Worm (Caenorhabditis elegans) whole organism, L2 larva: ENCODE measurements around the gene bcl-7.

Experiments
- C34F6.9 ChIP-seq: fragments of 150-350 bp; optimal IDR thresholded peaks from 2 replicates; lab custom pipeline; 2014; ENCODE audit warnings: missing biosample characterization, missing genetic modification characterization
- R02D3.7 ChIP-seq: fragments of 150-350 bp; optimal IDR thresholded peaks from 2 replicates; lab custom pipeline; 2014; ENCODE audit warnings: missing biosample characterization, missing genetic modification characterization
- Y55F3AM.14 ChIP-seq: fragments of 200-800 bp; sonication (Bioruptor generic); optimal IDR thresholded peaks from 2 replicates; lab custom pipeline; 2018; ENCODE audit warnings: mild to moderate bottlenecking, missing genetic modification characterization, missing compliant biosample characterization
- ZK546.5 ChIP-seq: sonication (generic microtip); optimal IDR thresholded peaks from 2 replicates; lab custom pipeline; 2017; ENCODE audit warnings: missing biosample characterization, missing genetic modification characterization
- alr-1 ChIP-seq: fragments of 150-350 bp; optimal IDR thresholded peaks from 2 replicates; lab custom pipeline; 2014; ENCODE audit warnings: missing biosample characterization, missing genetic modification characterization
- aly-2 ChIP-seq: fragments of 150-350 bp; optimal IDR thresholded peaks from 2 replicates; lab custom pipeline; 2014; ENCODE audit warnings: missing biosample characterization, missing genetic modification characterization
- ama-1 ChIP-seq: fragments of 150-350 bp; optimal IDR thresholded peaks from 2 replicates; lab custom pipeline; 2018; ENCODE audit warnings: inconsistent platforms
- blmp-1 ChIP-seq: sonication (generic microtip); optimal IDR thresholded peaks from 2 replicates; lab custom pipeline; 2017; ENCODE audit warnings: missing genetic modification characterization, mild to moderate bottlenecking, missing compliant biosample characterization, antibody characterized with exemption, moderate library complexity; ENCODE audit not compliant: insufficient read depth
- ceh-82 ChIP-seq: fragments of 150-350 bp; optimal IDR thresholded peaks from 2 replicates; lab custom pipeline; 2014; ENCODE audit warnings: missing biosample characterization, missing genetic modification characterization
- crh-2 ChIP-seq: sonication (generic microtip); optimal IDR thresholded peaks from 2 replicates; lab custom pipeline; 2017; ENCODE audit warnings: missing biosample characterization, missing genetic modification characterization
- dmd-4 ChIP-seq: sonication (generic microtip); optimal IDR thresholded peaks from 2 replicates; lab custom pipeline; 2017; ENCODE audit warnings: missing biosample characterization, missing genetic modification characterization
- egl-27 ChIP-seq: sonication (generic microtip); optimal IDR thresholded peaks from 3 replicates; lab custom pipeline; 2017; ENCODE audit warnings: missing biosample characterization, missing genetic modification reagents, missing genetic modification characterization
- elt-1 ChIP-seq: fragments of 150-350 bp; optimal IDR thresholded peaks from 2 replicates; lab custom pipeline; 2014; ENCODE audit warnings: missing biosample characterization, missing genetic modification characterization
- elt-3 ChIP-seq: sonication (generic microtip); optimal IDR thresholded peaks from 2 replicates; lab custom pipeline; 2017; ENCODE audit warnings: missing biosample characterization, missing genetic modification characterization
- fos-1 ChIP-seq: fragments of 150-350 bp; optimal IDR thresholded peaks from 2 replicates; lab custom pipeline; 2014; ENCODE audit warnings: missing biosample characterization, missing genetic modification characterization
- gmeb-1 ChIP-seq: fragments of 150-350 bp; optimal IDR thresholded peaks from 2 replicates; lab custom pipeline; 2014; ENCODE audit warnings: missing biosample characterization, missing genetic modification characterization
- lin-11 ChIP-seq: fragments of 150-350 bp; sonication (generic microtip); optimal IDR thresholded peaks from 2 replicates; lab custom pipeline; 2014; ENCODE audit warnings: missing biosample characterization, missing genetic modification characterization, inconsistent platforms, mixed read lengths
- lin-13 ChIP-seq: fragments of 150-350 bp; optimal IDR thresholded peaks from 2 replicates; lab custom pipeline; 2014; ENCODE audit warnings: missing biosample characterization, missing genetic modification reagents, missing genetic modification characterization
- lin-39 ChIP-seq: fragments of 150-350 bp; optimal IDR thresholded peaks from 2 replicates; lab custom pipeline; 2014; ENCODE audit warnings: missing biosample characterization, missing genetic modification reagents, missing genetic modification characterization
- lsy-2 ChIP-seq, 2 experiments: fragments of 150-350 bp in 1 of 2; sonication (generic microtip) in 1 of 2; optimal IDR thresholded peaks; 2 replicates each; lab custom pipeline; 2014 to 2017; ENCODE audit warnings: missing biosample characterization in 2 of 2, missing genetic modification characterization in 2 of 2
- mbf-1 ChIP-seq: sonication (generic microtip); optimal IDR thresholded peaks from 2 replicates; lab custom pipeline; 2017; ENCODE audit warnings: missing biosample characterization, missing genetic modification characterization
- nhr-10 ChIP-seq: sonication (generic microtip); optimal IDR thresholded peaks from 2 replicates; lab custom pipeline; 2017; ENCODE audit warnings: missing biosample characterization, missing genetic modification characterization
- nhr-129 ChIP-seq: fragments of 150-350 bp; optimal IDR thresholded peaks from 2 replicates; lab custom pipeline; 2014; ENCODE audit warnings: missing biosample characterization, missing genetic modification characterization
- nhr-21 ChIP-seq: fragments of 150-350 bp; optimal IDR thresholded peaks from 2 replicates; lab custom pipeline; 2014; ENCODE audit warnings: missing biosample characterization, missing genetic modification characterization
- nhr-23 ChIP-seq: fragments of 150-350 bp; optimal IDR thresholded peaks from 2 replicates; lab custom pipeline; 2014; ENCODE audit warnings: missing biosample characterization, missing genetic modification reagents, missing genetic modification characterization
- nhr-237 ChIP-seq: fragments of 150-350 bp; optimal IDR thresholded peaks from 2 replicates; lab custom pipeline; 2014; ENCODE audit warnings: missing biosample characterization, missing genetic modification characterization
- nhr-25 ChIP-seq: fragments of 150-350 bp; sonication (generic microtip); optimal IDR thresholded peaks from 3 replicates; lab custom pipeline; 2014; ENCODE audit warnings: missing biosample characterization, missing genetic modification characterization
- nhr-6 ChIP-seq: fragments of 150-350 bp; optimal IDR thresholded peaks from 2 replicates; lab custom pipeline; 2014; ENCODE audit warnings: missing biosample characterization, missing genetic modification characterization
- nhr-77 ChIP-seq: fragments of 150-350 bp; optimal IDR thresholded peaks from 2 replicates; lab custom pipeline; 2014; ENCODE audit warnings: missing biosample characterization, missing genetic modification characterization
- peb-1 ChIP-seq: fragments of 150-350 bp; optimal IDR thresholded peaks from 2 replicates; lab custom pipeline; 2014; ENCODE audit warnings: missing biosample characterization, missing genetic modification characterization
- sem-4 ChIP-seq: fragments of 150-350 bp; optimal IDR thresholded peaks from 2 replicates; lab custom pipeline; 2014; ENCODE audit warnings: missing biosample characterization, missing genetic modification reagents, missing genetic modification characterization
- skn-1 ChIP-seq: sonication (generic microtip); optimal IDR thresholded peaks from 2 replicates; lab custom pipeline; 2017; ENCODE audit warnings: missing biosample characterization, missing genetic modification characterization
- sma-3 ChIP-seq: sonication (generic microtip); optimal IDR thresholded peaks from 2 replicates; lab custom pipeline; 2016; ENCODE audit warnings: missing genetic modification reagents, missing genetic modification characterization, missing compliant biosample characterization
- sma-9 ChIP-seq, 2 experiments: fragments of 150-350 bp in 1 of 2; sonication (generic microtip) in 1 of 2; optimal IDR thresholded peaks; 2 replicates each; lab custom pipeline; 2014 to 2016; ENCODE audit warnings: missing genetic modification characterization in 2 of 2, mild to moderate bottlenecking in 1 of 2, missing biosample characterization in 1 of 2, missing compliant biosample characterization in 1 of 2, missing genetic modification reagents in 1 of 2, moderate library complexity in 1 of 2
- snpc-4 ChIP-seq: fragments of 150-350 bp; optimal IDR thresholded peaks from 2 replicates; lab custom pipeline; 2014; ENCODE audit warnings: missing biosample characterization, missing genetic modification characterization
- unc-39 ChIP-seq: fragments of 150-350 bp; optimal IDR thresholded peaks from 2 replicates; lab custom pipeline; 2014; ENCODE audit warnings: missing biosample characterization, missing genetic modification characterization
- unc-55 ChIP-seq: fragments of 150-350 bp; sonication (generic microtip); optimal IDR thresholded peaks from 3 replicates; lab custom pipeline; 2014; ENCODE audit warnings: missing biosample characterization, missing genetic modification reagents, missing genetic modification characterization
- unc-62 ChIP-seq: fragments of 150-350 bp; optimal IDR thresholded peaks from 2 replicates; lab custom pipeline; 2014; ENCODE audit warnings: missing biosample characterization, missing genetic modification reagents, missing genetic modification characterization
- zag-1 ChIP-seq: fragments of 150-350 bp; optimal IDR thresholded peaks from 2 replicates; lab custom pipeline; 2014; ENCODE audit warnings: missing biosample characterization, missing genetic modification characterization
- ztf-1 ChIP-seq: fragments of 200-800 bp; sonication (Bioruptor generic); conservative IDR thresholded peaks from 2 replicates; pipeline ENCODE4 v1.3.6; 2022; ENCODE audit warnings: missing genetic modification characterization, missing compliant biosample characterization
- ztf-11 ChIP-seq: sonication (generic microtip); optimal IDR thresholded peaks from 2 replicates; lab custom pipeline; 2017; ENCODE audit warnings: missing biosample characterization, missing genetic modification characterization
- ztf-4 ChIP-seq: fragments of 150-350 bp; optimal IDR thresholded peaks from 2 replicates; lab custom pipeline; 2014; ENCODE audit warnings: missing biosample characterization, missing genetic modification characterization

Gene bcl-7

ce11 chrIII:5879291-5879968 is 46.5 kb upstream of the bcl-7 start, which contains the start of gene hpo-10:
hpo-10 (plus strand) TSS chrIII:5879489.
- TF ChIP-seq ceh-82: no peak
- no peak for TF ChIP-seq blmp-1 (tag; lab: Kevin White, UChicago)
- peak; percentile 17 for TF ChIP-seq nhr-25 (tag; lab: Kevin White, UChicago)
- TF ChIP-seq nhr-129 (tag; lab: Kevin White, UChicago): no peak
- TF ChIP-seq nhr-23 (tag; lab: Kevin White, UChicago): no peak
- peak; percentile 9 to 57 for TF ChIP-seq lsy-2 (tag; optimal IDR thresholded peaks at IDR 0.05; lab: Kevin White, UChicago)
- no peak for TF ChIP-seq nhr-10 (tag; lab: Kevin White, UChicago)
- no peak for TF ChIP-seq ZK546.5
- TF ChIP-seq elt-1 (tag; lab: Kevin White, UChicago): no peak
- peak; percentile 55 for TF ChIP-seq unc-55 (GFP tag; lab: Kevin White, UChicago)
- no peak for TF ChIP-seq alr-1
- no peak for TF ChIP-seq egl-27 (tag; lab: Kevin White, UChicago)
- TF ChIP-seq lin-13 (GFP tag; lab: Kevin White, UChicago): peak; percentile 41
- no peak for TF ChIP-seq mbf-1 (tag; lab: Kevin White, UChicago)
- TF ChIP-seq unc-39 (tag; lab: Kevin White, UChicago): no peak
- no peak for TF ChIP-seq nhr-77 (tag; lab: Kevin White, UChicago)
- no peak for TF ChIP-seq lin-11
- TF ChIP-seq ama-1 (lab: Kevin White, UChicago): no peak
- no peak for TF ChIP-seq sma-3 (GFP tag; lab: Kevin White, UChicago)
- TF ChIP-seq nhr-237 (tag; lab: Kevin White, UChicago): no peak
- TF ChIP-seq Y55F3AM.14: no peak
- no peak for TF ChIP-seq ztf-11
- no peak for TF ChIP-seq sma-9 (GFP tag; optimal IDR thresholded peaks at IDR 0.05; lab: Kevin White, UChicago)
- TF ChIP-seq sma-9 (tag; optimal IDR thresholded peaks at IDR 0.05; lab: Kevin White, UChicago): no peak
- TF ChIP-seq skn-1 (tag; lab: Kevin White, UChicago): no peak
- no peak for TF ChIP-seq ztf-1
- no peak for TF ChIP-seq peb-1 (tag; lab: Kevin White, UChicago)
- TF ChIP-seq gmeb-1 (tag; lab: Kevin White, UChicago): peak; percentile 1
- TF ChIP-seq elt-3 (tag; lab: Kevin White, UChicago): no peak
- TF ChIP-seq crh-2 (tag; lab: Kevin White, UChicago): peak; percentile 52
- TF ChIP-seq sem-4 (tag; lab: Kevin White, UChicago): no peak
- TF ChIP-seq dmd-4: no peak
- TF ChIP-seq ztf-4 (tag; lab: Kevin White, UChicago): no peak
- no peak for TF ChIP-seq nhr-21
- peak; percentile 56 for TF ChIP-seq C34F6.9 (tag; lab: Kevin White, UChicago)

ce11 chrIII:5882284-5882683 is 43.6 kb upstream of the bcl-7 start:
- TF ChIP-seq gmeb-1 (tag; lab: Kevin White, UChicago): no peak
- no peak for TF ChIP-seq nhr-23 (tag; lab: Kevin White, UChicago)
- no peak for TF ChIP-seq sma-9 (GFP tag; optimal IDR thresholded peaks at IDR 0.05; lab: Kevin White, UChicago)
- no peak for TF ChIP-seq sma-9 (tag; optimal IDR thresholded peaks at IDR 0.05; lab: Kevin White, UChicago)
- TF ChIP-seq ama-1 (lab: Kevin White, UChicago): no peak
- TF ChIP-seq nhr-6: no peak
- TF ChIP-seq elt-3 (tag; lab: Kevin White, UChicago): no peak
- no peak for TF ChIP-seq skn-1 (tag; lab: Kevin White, UChicago)
- TF ChIP-seq crh-2 (tag; lab: Kevin White, UChicago): no peak
- TF ChIP-seq R02D3.7 (tag; lab: Kevin White, UChicago): no peak
- no peak for TF ChIP-seq Y55F3AM.14
- TF ChIP-seq dmd-4: no peak
- no peak for TF ChIP-seq ztf-11
- TF ChIP-seq zag-1 (tag; lab: Kevin White, UChicago): no peak
- TF ChIP-seq peb-1 (tag; lab: Kevin White, UChicago): no peak
- no peak for TF ChIP-seq fos-1
- no peak for TF ChIP-seq ztf-1

ce11 chrIII:5882823-5883222 is 43.1 kb upstream of the bcl-7 start, which contains the start of gene F01F1.14:
F01F1.14 (minus strand) TSS chrIII:5882923.
- TF ChIP-seq ztf-11: no peak
- TF ChIP-seq lsy-2 (tag; optimal IDR thresholded peaks at IDR 0.05; lab: Kevin White, UChicago): no peak
- no peak for TF ChIP-seq nhr-23 (tag; lab: Kevin White, UChicago)
- no peak for TF ChIP-seq nhr-77 (tag; lab: Kevin White, UChicago)
- TF ChIP-seq alr-1: no peak
- TF ChIP-seq unc-62 (GFP tag; lab: Kevin White, UChicago): no peak
- TF ChIP-seq sem-4 (tag; lab: Kevin White, UChicago): no peak
- TF ChIP-seq nhr-10 (tag; lab: Kevin White, UChicago): no peak
- TF ChIP-seq C34F6.9 (tag; lab: Kevin White, UChicago): no peak
- no peak for TF ChIP-seq ceh-82
- TF ChIP-seq snpc-4 (tag; lab: Kevin White, UChicago): no peak
- TF ChIP-seq lin-13 (GFP tag; lab: Kevin White, UChicago): no peak
- no peak for TF ChIP-seq aly-2 (tag; lab: Kevin White, UChicago)
- TF ChIP-seq mbf-1 (tag; lab: Kevin White, UChicago): no peak
- TF ChIP-seq lin-39 (tag; lab: Kevin White, UChicago): no peak
- no peak for TF ChIP-seq nhr-25 (tag; lab: Kevin White, UChicago)
- no peak for TF ChIP-seq Y55F3AM.14
- TF ChIP-seq, all 48 proteins: peak for 0
